Worm (Caenorhabditis elegans) whole organism, late embryonic: ENCODE data around the gene T24C2.3.

Experiments
- F13H6.1 ChIP-seq: sonication (generic microtip); optimal IDR thresholded peaks from 2 replicates; lab custom pipeline; 2016; ENCODE audit warnings: missing genetic modification characterization, missing compliant biosample characterization
- ahr-1 ChIP-seq: sonication (generic microtip); optimal IDR thresholded peaks from 2 replicates; lab custom pipeline; 2016; ENCODE audit warnings: missing genetic modification characterization, missing compliant biosample characterization
- ceh-14 ChIP-seq: sonication (generic microtip); optimal IDR thresholded peaks from 2 replicates; lab custom pipeline; 2016; ENCODE audit warnings: missing genotype, missing genetic modification characterization, missing compliant biosample characterization
- ceh-19 ChIP-seq: fragments of 200-800 bp; sonication (Bioruptor generic); optimal IDR thresholded peaks from 2 replicates; lab custom pipeline; 2018; ENCODE audit warnings: mild to moderate bottlenecking, missing genetic modification characterization, missing compliant biosample characterization
- elt-2 ChIP-seq: sonication (generic microtip); optimal IDR thresholded peaks from 2 replicates; lab custom pipeline; 2016; ENCODE audit warnings: missing genetic modification reagents, missing genetic modification characterization, missing compliant biosample characterization
- hlh-8 ChIP-seq: sonication (generic microtip); optimal IDR thresholded peaks from 2 replicates; lab custom pipeline; 2016; ENCODE audit warnings: missing genotype, missing genetic modification characterization, missing compliant biosample characterization
- mec-3 ChIP-seq: sonication (generic microtip); optimal IDR thresholded peaks from 2 replicates; lab custom pipeline; 2016; ENCODE audit warnings: borderline replicate concordance, missing genetic modification characterization, missing compliant biosample characterization
- nhr-11 ChIP-seq: fragments of 150-350 bp; optimal IDR thresholded peaks from 2 replicates; lab custom pipeline; 2014; ENCODE audit warnings: missing biosample characterization, missing genetic modification characterization
- pha-4 ChIP-seq: fragments of 150-350 bp; optimal IDR thresholded peaks from 2 replicates; lab custom pipeline; 2018; ENCODE audit warnings: missing biosample characterization, missing genetic modification reagents, missing genetic modification characterization
- ttx-3 ChIP-seq: sonication (generic microtip); optimal IDR thresholded peaks from 2 replicates; lab custom pipeline; 2016; ENCODE audit warnings: missing genetic modification reagents, missing genetic modification characterization, missing compliant biosample characterization
- unc-42 ChIP-seq: sonication (generic microtip); optimal IDR thresholded peaks from 2 replicates; lab custom pipeline; 2016; ENCODE audit warnings: missing genotype, missing genetic modification characterization, missing compliant biosample characterization
- unc-86 ChIP-seq: sonication (generic microtip); optimal IDR thresholded peaks from 2 replicates; lab custom pipeline; 2016; ENCODE audit warnings: missing genetic modification characterization, missing compliant biosample characterization

DNA sequence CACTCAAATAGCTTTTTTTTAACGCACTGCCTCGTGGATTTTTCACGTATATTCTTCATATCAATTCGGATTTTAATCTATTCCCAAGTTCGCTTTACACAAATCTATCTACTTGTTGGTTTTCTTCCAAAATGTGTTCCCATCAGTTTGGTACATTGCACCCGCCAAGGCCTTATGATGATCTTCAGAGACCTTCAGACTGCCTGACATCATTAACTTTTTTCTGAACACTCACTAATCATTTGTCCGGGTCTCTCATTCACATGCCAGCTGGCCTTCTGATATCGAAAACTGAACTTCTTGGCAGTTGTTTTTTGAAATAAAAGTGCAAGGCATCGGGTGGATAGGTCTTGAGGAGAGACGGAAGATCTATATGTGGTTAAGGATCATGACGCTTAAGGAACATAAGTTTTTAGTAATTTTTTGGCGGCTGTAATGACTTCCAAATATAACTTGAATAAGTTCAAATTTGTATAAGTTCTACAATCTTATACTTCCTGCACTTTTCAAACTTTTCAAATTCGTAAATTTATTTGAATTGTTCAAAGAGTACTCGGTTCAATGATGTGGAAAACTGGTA lies 43.4 kb upstream of the T24C2.3 start:
- no peak for TF ChIP-seq hlh-8 (tag; lab: Kevin White, UChicago)
- no peak for TF ChIP-seq unc-86 (tag; lab: Kevin White, UChicago)
- TF ChIP-seq ceh-14 (tag; lab: Kevin White, UChicago) = no peak
- no peak for TF ChIP-seq mec-3 (tag; lab: Kevin White, UChicago)
- TF ChIP-seq pha-4 (tag; lab: Kevin White, UChicago) = no peak
- no peak for TF ChIP-seq unc-42 (tag; lab: Kevin White, UChicago)
- TF ChIP-seq ttx-3 (tag; lab: Kevin White, UChicago) = no peak
- TF ChIP-seq ahr-1 = no peak
- no peak for TF ChIP-seq elt-2 (tag; lab: Kevin White, UChicago)
- TF ChIP-seq ceh-19 (GFP tag; lab: Kevin White, UChicago) = no peak
- TF ChIP-seq nhr-11 (tag; lab: Kevin White, UChicago) = no peak
- TF ChIP-seq F13H6.1 = no peak
